Worm (Caenorhabditis elegans): Measurements from ENCODE around the gene metl-2.
A peak's percentile ranks its signal among the peaks of the same experiment; 100 is the strongest.

Gene metl-2

DNA sequence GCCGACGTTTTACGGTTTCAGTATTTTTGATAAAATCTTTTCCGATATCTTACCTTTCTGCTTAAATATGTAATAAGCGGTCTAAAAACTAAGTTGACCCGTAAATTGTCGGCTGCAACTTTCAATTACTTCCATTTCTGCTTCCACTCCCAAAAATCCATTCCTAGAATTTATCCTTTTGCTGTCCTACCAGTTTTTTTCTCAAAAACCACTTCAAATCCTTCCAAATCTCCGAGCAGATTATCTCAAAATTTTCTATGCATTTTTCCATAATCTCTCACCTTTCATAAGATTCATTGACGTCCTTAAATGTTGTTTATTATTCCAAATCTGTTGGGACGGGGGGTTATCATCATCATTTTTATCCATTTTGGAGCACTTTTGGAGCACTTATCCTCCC lies 28.7 kb upstream of the metl-2 start:
- TF ChIP-seq ZK546.5 (tag; optimal IDR thresholded peaks at IDR 0.05) (no peak), eor-1 (tag; optimal IDR thresholded peaks at IDR 0.05) (no peak), unc-39 (tag; optimal IDR thresholded peaks at IDR 0.05) (no peak), nhr-76 (tag; optimal IDR thresholded peaks at IDR 0.05) (no peak), aly-2 (tag; optimal IDR thresholded peaks at IDR 0.05) (no peak), mdl-1 (tag; optimal IDR thresholded peaks at IDR 0.05) (no peak), lin-15B (tag; optimal IDR thresholded peaks at IDR 0.05) (no peak), nhr-23 (tag; optimal IDR thresholded peaks at IDR 0.05) (no peak), fkh-2 (tag; optimal IDR thresholded peaks at IDR 0.05) (no peak), nhr-11 (tag; optimal IDR thresholded peaks at IDR 0.05) (no peak), hmg-11 (tag; optimal IDR thresholded peaks at IDR 0.05) (no peak), ztf-11 (tag; optimal IDR thresholded peaks at IDR 0.05) (no peak), nhr-43 (tag; optimal IDR thresholded peaks at IDR 0.05; ENCODE audit: poor library complexity, severe bottlenecking) (no peak), pqm-1 (tag; optimal IDR thresholded peaks at IDR 0.05) (no peak), ztf-4 (tag; optimal IDR thresholded peaks at IDR 0.05) (no peak), tbx-2 (tag; optimal IDR thresholded peaks at IDR 0.05) (no peak), lin-39 (tag; optimal IDR thresholded peaks at IDR 0.05) (no peak), nhr-12 (tag; optimal IDR thresholded peaks at IDR 0.05) (no peak)

ce11 chrII:14945518-14945917 lies 24.2 kb upstream of the metl-2 start:
- no peak for TF ChIP-seq ceh-9 (tag; optimal IDR thresholded peaks at IDR 0.05)
- peak; percentile 89 for TF ChIP-seq snpc-4 (tag; optimal IDR thresholded peaks at IDR 0.05)

- no peak for TF ChIP-seq lsy-12 (tag; optimal IDR thresholded peaks at IDR 0.05)
- TF ChIP-seq ZK546.5 (tag; optimal IDR thresholded peaks at IDR 0.05) = no peak
- no peak for TF ChIP-seq fkh-2 (tag; optimal IDR thresholded peaks at IDR 0.05)
- TF ChIP-seq hmg-11 (tag; optimal IDR thresholded peaks at IDR 0.05) = no peak
- peak; percentile 72 for TF ChIP-seq fkh-10 (GFP tag; optimal IDR thresholded peaks at IDR 0.05)
Observed at ce11 chrII:14946545-14946944, 23.2 kb upstream of the metl-2 start.

- TF ChIP-seq ceh-28 (tag; optimal IDR thresholded peaks at IDR 0.05) (peak; percentile 82), nhr-76 (tag; optimal IDR thresholded peaks at IDR 0.05) (no peak), lin-15B (tag; optimal IDR thresholded peaks at IDR 0.05) (no peak)
Observed at ce11 chrII:14952464-14953064, 17.1 kb upstream of the metl-2 start.

DNA sequence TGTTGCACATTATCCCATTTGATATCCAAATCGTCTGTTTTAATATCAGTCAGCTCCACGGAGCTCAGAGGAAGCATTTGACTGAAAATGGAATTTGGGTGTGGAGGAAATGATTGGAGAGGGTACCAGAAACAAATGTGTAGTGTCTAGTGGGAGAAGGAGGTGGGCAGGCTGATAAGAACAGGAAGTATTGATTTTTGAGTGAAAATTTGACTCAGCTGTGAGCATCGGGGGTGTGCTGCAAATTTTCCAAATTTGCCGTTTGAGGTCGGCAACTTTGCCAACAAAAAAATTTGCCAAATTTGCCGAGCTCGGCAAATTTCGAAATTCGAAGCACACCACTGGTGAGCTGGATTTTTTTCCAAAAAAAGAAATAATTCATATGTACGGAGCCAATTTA lies 11.6 kb upstream of the metl-2 start, which contains the start of gene Y53F4B.1:
TSS of gene Y53F4B.1 (minus strand) at position 101 of the 400 bp plus-strand sequence.
- TF ChIP-seq elt-2 (tag; optimal IDR thresholded peaks at IDR 0.05) (peak; percentile 32), nhr-67 (tag; optimal IDR thresholded peaks at IDR 0.05) (no peak)

DNA sequence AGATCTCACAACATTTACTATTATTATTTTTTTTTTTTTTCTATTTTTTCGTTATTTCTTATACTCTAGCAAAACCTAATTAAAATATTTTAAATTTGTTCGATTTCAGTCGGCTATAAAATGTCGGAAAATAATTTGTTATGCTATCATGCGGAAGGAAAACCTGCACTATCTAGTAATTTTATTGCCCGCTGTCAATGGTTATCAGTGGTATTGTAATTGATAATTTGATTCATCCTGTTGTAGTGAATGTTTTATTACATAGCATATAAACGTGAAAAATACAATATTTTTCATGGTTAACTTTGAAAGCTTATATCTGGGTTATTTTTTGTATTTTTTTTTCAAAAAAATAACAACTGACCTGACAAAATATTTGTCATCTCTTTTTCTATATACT lies 10.4 kb upstream of the metl-2 start:
- TF ChIP-seq fkh-2 (tag; optimal IDR thresholded peaks at IDR 0.05) (no peak), pqm-1 (tag; optimal IDR thresholded peaks at IDR 0.05) (peak; percentile 54), ztf-11 (tag; optimal IDR thresholded peaks at IDR 0.05) (no peak), nhr-67 (tag; optimal IDR thresholded peaks at IDR 0.05) (no peak), elt-2 (tag; optimal IDR thresholded peaks at IDR 0.05) (peak; percentile 90), jun-1 (tag; optimal IDR thresholded peaks at IDR 0.05) (peak; percentile 81), sea-2 (GFP tag; optimal IDR thresholded peaks at IDR 0.05) (no peak), tbx-2 (tag; optimal IDR thresholded peaks at IDR 0.05) (no peak), pha-4 (tag; optimal IDR thresholded peaks at IDR 0.05) (peak; percentile 9)

DNA sequence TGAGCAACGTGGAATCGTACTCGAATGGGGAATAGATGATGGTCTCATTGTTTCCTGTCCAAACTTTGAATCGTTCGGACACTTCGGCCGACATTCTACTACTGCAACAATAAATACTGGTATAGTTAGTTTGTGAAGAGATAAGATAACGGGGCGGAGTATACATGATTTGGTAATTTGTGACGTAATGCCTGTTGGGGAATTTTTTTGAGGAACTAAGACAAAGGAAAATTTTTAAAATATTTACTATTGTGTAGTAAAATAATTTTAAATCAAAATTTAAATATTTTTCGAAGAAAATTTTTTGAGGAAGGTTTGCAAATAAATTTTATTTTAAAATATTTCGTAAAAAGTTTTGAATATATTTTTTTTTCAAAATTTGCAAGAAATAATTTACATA lies 5.7 kb upstream of the metl-2 start, which contains the start of gene elo-9:
TSS of gene elo-9 (minus strand) at position 101 of the 400 bp plus-strand sequence.
- TF ChIP-seq ceh-16 (tag; optimal IDR thresholded peaks at IDR 0.05) (no peak), nhr-237 (tag; optimal IDR thresholded peaks at IDR 0.05) (no peak), nhr-23 (tag; optimal IDR thresholded peaks at IDR 0.05) (no peak)
